Fruit fly (Drosophila melanogaster) whole organism, embryonic: ENCODE results near the gene Tsen34.

Experiments used
- Antp ChIP-seq: fragments of 200-800 bp; sonication (Bioruptor generic); optimal IDR thresholded peaks from 3 replicates; lab custom pipeline; 2016; ENCODE audit warnings: missing biosample characterization, missing genetic modification characterization
- Atf3 ChIP-seq: fragments of 200-800 bp; sonication (Bioruptor generic); optimal IDR thresholded peaks from 3 replicates; lab custom pipeline; 2016; ENCODE audit warnings: missing biosample characterization, missing genetic modification characterization
- CG10147 ChIP-seq: fragments of 200-800 bp; sonication (Bioruptor generic); optimal IDR thresholded peaks from 2 replicates; lab custom pipeline; 2019; ENCODE audit warnings: missing biosample characterization, mild to moderate bottlenecking, missing genetic modification characterization, moderate library complexity
- CG1024 ChIP-seq: fragments of 200-800 bp; sonication (Bioruptor generic); IDR thresholded peaks from 2 replicates; pipeline ENCODE4 v1.3.6; 2022; ENCODE audit warnings: missing biosample characterization, missing genetic modification characterization
- CG11723 ChIP-seq: fragments of 200-800 bp; sonication (Bioruptor generic); optimal IDR thresholded peaks from 2 replicates; lab custom pipeline; 2017; ENCODE audit warnings: missing biosample characterization, mild to moderate bottlenecking, missing genetic modification characterization
- CG13287 ChIP-seq: fragments of 200-800 bp; sonication (Bioruptor generic); IDR thresholded peaks from 2 replicates; pipeline ENCODE4 v1.3.6; 2022; ENCODE audit warnings: missing biosample characterization, missing genetic modification characterization; ENCODE audit not compliant: partially characterized antibody
- CG13424 ChIP-seq: fragments of 200-800 bp; sonication (Bioruptor generic); optimal IDR thresholded peaks from 2 replicates; lab custom pipeline; 2019; ENCODE audit warnings: missing biosample characterization, mild to moderate bottlenecking, missing genetic modification characterization, moderate library complexity
- CG14441 ChIP-seq: fragments of 200-800 bp; sonication (Bioruptor generic); IDR thresholded peaks from 2 replicates; pipeline ENCODE4 v1.3.6; 2022; ENCODE audit warnings: missing biosample characterization, missing genetic modification characterization
- CG15011 ChIP-seq: fragments of 200-800 bp; sonication (Bioruptor generic); optimal IDR thresholded peaks from 3 replicates; lab custom pipeline; 2018; ENCODE audit warnings: missing biosample characterization, mild to moderate bottlenecking, missing genetic modification characterization
- CG15479 ChIP-seq: fragments of 200-800 bp; sonication (Bioruptor generic); optimal IDR thresholded peaks from 3 replicates; lab custom pipeline; 2019; ENCODE audit warnings: missing biosample characterization, mild to moderate bottlenecking, missing genetic modification characterization, moderate library complexity
- CG1647 ChIP-seq: fragments of 200-800 bp; sonication (Bioruptor generic); optimal IDR thresholded peaks from 3 replicates; lab custom pipeline; 2016; ENCODE audit warnings: missing biosample characterization, missing genetic modification characterization
- CG31224 ChIP-seq: fragments of 200-800 bp; sonication (Bioruptor generic); IDR thresholded peaks from 2 replicates; pipeline ENCODE4 v1.3.6; 2022; ENCODE audit warnings: missing biosample characterization, missing genetic modification characterization
- CG32532 ChIP-seq: fragments of 200-800 bp; sonication (Bioruptor generic); IDR thresholded peaks from 2 replicates; pipeline ENCODE4 v1.3.6; 2022; ENCODE audit warnings: missing biosample characterization, missing genetic modification characterization
- CG32767 ChIP-seq: fragments of 200-800 bp; sonication (Bioruptor generic); IDR thresholded peaks from 2 replicates; pipeline ENCODE4 v1.3.6; 2022; ENCODE audit warnings: missing biosample characterization, missing genetic modification characterization
- CG32772 ChIP-seq: fragments of 200-800 bp; sonication (Bioruptor generic); IDR thresholded peaks from 2 replicates; pipeline ENCODE4 v1.3.6; 2022; ENCODE audit warnings: missing biosample characterization, missing genetic modification characterization
- CG3407 ChIP-seq: fragments of 200-800 bp; sonication (Bioruptor generic); optimal IDR thresholded peaks from 2 replicates; lab custom pipeline; 2018; ENCODE audit warnings: missing biosample characterization, mild to moderate bottlenecking, missing genetic modification characterization
- CG3726 ChIP-seq: fragments of 200-800 bp; sonication (Bioruptor generic); IDR thresholded peaks from 3 replicates; pipeline ENCODE4, ENCODE4 v1.3.6; 2022; ENCODE audit warnings: missing biosample characterization, missing genetic modification characterization
- CG6791 ChIP-seq: fragments of 200-800 bp; sonication (Bioruptor generic); IDR thresholded peaks from 3 replicates; pipeline ENCODE4 v1.3.6; 2022; ENCODE audit warnings: missing biosample characterization, missing genetic modification characterization; ENCODE audit not compliant: partially characterized antibody
- CG6854 ChIP-seq: fragments of 200-800 bp; sonication (Bioruptor generic); optimal IDR thresholded peaks from 3 replicates; lab custom pipeline; 2017; ENCODE audit warnings: missing biosample characterization, mild to moderate bottlenecking, missing genetic modification characterization
- CG9437 ChIP-seq: fragments of 200-800 bp; sonication (Bioruptor generic); optimal IDR thresholded peaks from 2 replicates; lab custom pipeline; 2018; ENCODE audit warnings: missing biosample characterization, mild to moderate bottlenecking, missing genetic modification characterization
- CTCF ChIP-seq: fragments of 200-800 bp; sonication (Bioruptor generic); optimal IDR thresholded peaks from 2 replicates; lab custom pipeline; 2017; ENCODE audit warnings: missing biosample characterization, mild to moderate bottlenecking, missing genetic modification characterization, moderate library complexity
- Camta ChIP-seq: fragments of 200-800 bp; sonication (Bioruptor generic); optimal IDR thresholded peaks from 2 replicates; lab custom pipeline; 2016; ENCODE audit warnings: missing biosample characterization, missing genetic modification characterization
- Dip3 ChIP-seq: fragments of 200-800 bp; sonication (Bioruptor generic); optimal IDR thresholded peaks from 3 replicates; lab custom pipeline; 2016; ENCODE audit warnings: missing biosample characterization, missing genetic modification characterization
- Doc2 ChIP-seq: fragments of 200-800 bp; sonication (Bioruptor generic); IDR thresholded peaks from 2 replicates; pipeline ENCODE4 v1.3.6; 2022; ENCODE audit warnings: missing biosample characterization, missing genetic modification characterization
- HmgD ChIP-seq: fragments of 200-800 bp; sonication (Bioruptor generic); optimal IDR thresholded peaks from 3 replicates; lab custom pipeline; 2016; ENCODE audit warnings: missing biosample characterization, missing genetic modification characterization
- HmgZ ChIP-seq: fragments of 200-800 bp; sonication (Bioruptor generic); optimal IDR thresholded peaks from 2 replicates; lab custom pipeline; 2018; ENCODE audit warnings: missing biosample characterization, mild to moderate bottlenecking, missing genetic modification characterization
- Hsf ChIP-seq: fragments of 200-800 bp; sonication (Bioruptor generic); optimal IDR thresholded peaks from 3 replicates; lab custom pipeline; 2016; ENCODE audit warnings: missing biosample characterization, missing genetic modification characterization
- Neu2 ChIP-seq: fragments of 200-800 bp; sonication (Bioruptor generic); optimal IDR thresholded peaks from 3 replicates; lab custom pipeline; 2016; ENCODE audit warnings: missing biosample characterization, missing genetic modification characterization, borderline replicate concordance
- Oli ChIP-seq: fragments of 200-800 bp; sonication (Bioruptor generic); optimal IDR thresholded peaks from 2 replicates; lab custom pipeline; 2018; ENCODE audit warnings: missing biosample characterization, mild to moderate bottlenecking, missing genetic modification characterization, moderate library complexity
- Rfx ChIP-seq: fragments of 200-800 bp; sonication (Bioruptor generic); IDR thresholded peaks from 2 replicates; pipeline ENCODE4 v1.3.6; 2022; ENCODE audit warnings: missing biosample characterization, missing genetic modification characterization
- Sry-β ChIP-seq: fragments of 200-800 bp; sonication (Bioruptor generic); optimal IDR thresholded peaks from 2 replicates; lab custom pipeline; 2018; ENCODE audit warnings: missing biosample characterization, mild to moderate bottlenecking, missing genetic modification characterization, moderate library complexity
- Ssrp ChIP-seq: fragments of 200-800 bp; sonication (Bioruptor generic); optimal IDR thresholded peaks from 2 replicates; lab custom pipeline; 2018; ENCODE audit warnings: missing biosample characterization, mild to moderate bottlenecking, missing genetic modification characterization, moderate library complexity
- Tbp ChIP-seq: fragments of >200 bp; optimal IDR thresholded peaks from 2 replicates; lab custom pipeline; 2018; ENCODE audit warnings: missing biosample characterization, missing genetic modification characterization
- Usf ChIP-seq: fragments of 200-800 bp; sonication (Bioruptor generic); optimal IDR thresholded peaks from 2 replicates; lab custom pipeline; 2017; ENCODE audit warnings: missing genotype, missing biosample characterization, missing genetic modification characterization
- Xbp1 ChIP-seq: fragments of 200-800 bp; sonication (Bioruptor generic); optimal IDR thresholded peaks from 3 replicates; lab custom pipeline; 2016; ENCODE audit warnings: missing biosample characterization, mild to moderate bottlenecking, missing genetic modification characterization
- br ChIP-seq: fragments of >200 bp; optimal IDR thresholded peaks from 2 replicates; lab custom pipeline; 2017
- bsh ChIP-seq, 2 experiments: fragments of 200-800 bp; sonication (Bioruptor generic); optimal IDR thresholded peaks; 2 replicates each; lab custom pipeline; 2017 to 2018; ENCODE audit warnings: mild to moderate bottlenecking in 2 of 2, missing biosample characterization in 2 of 2, missing genetic modification characterization in 2 of 2, moderate library complexity in 1 of 2
- cg ChIP-seq: fragments of 200-800 bp; sonication (Bioruptor generic); optimal IDR thresholded peaks from 3 replicates; lab custom pipeline; 2019; ENCODE audit warnings: missing biosample characterization, mild to moderate bottlenecking, missing genetic modification characterization, moderate library complexity
- chinmo ChIP-seq: fragments of 200-800 bp; sonication (Bioruptor generic); IDR thresholded peaks from 4 replicates; pipeline ENCODE4 v1.3.6; 2022; ENCODE audit warnings: missing biosample characterization, missing genetic modification characterization; ENCODE audit not compliant: partially characterized antibody
- crc ChIP-seq: fragments of 200-800 bp; sonication (Bioruptor generic); optimal IDR thresholded peaks from 2 replicates; lab custom pipeline; 2016; ENCODE audit warnings: missing biosample characterization, missing genetic modification characterization
- disco-r ChIP-seq: fragments of 200-800 bp; sonication (Bioruptor generic); optimal IDR thresholded peaks from 2 replicates; lab custom pipeline; 2016; ENCODE audit warnings: missing biosample characterization, missing genetic modification characterization
- fd102C ChIP-seq: fragments of 200-800 bp; sonication (Bioruptor generic); optimal IDR thresholded peaks from 2 replicates; lab custom pipeline; 2018; ENCODE audit warnings: missing biosample characterization, mild to moderate bottlenecking, missing genetic modification characterization, moderate library complexity
- ftz-f1 ChIP-seq: fragments of 200-800 bp; sonication (Bioruptor generic); optimal IDR thresholded peaks from 2 replicates; lab custom pipeline; 2016; ENCODE audit warnings: missing biosample characterization, missing genetic modification characterization
- kni ChIP-seq: fragments of 200-800 bp; sonication (Bioruptor generic); optimal IDR thresholded peaks from 3 replicates; lab custom pipeline; 2017; ENCODE audit warnings: mild to moderate bottlenecking, missing biosample characterization, missing genetic modification reagents, missing genetic modification characterization
- nmo ChIP-seq: fragments of 200-800 bp; sonication (Bioruptor generic); optimal IDR thresholded peaks from 2 replicates; lab custom pipeline; 2018; ENCODE audit warnings: missing biosample characterization, mild to moderate bottlenecking, missing genetic modification characterization, moderate library complexity
- ranshi ChIP-seq: fragments of 200-800 bp; sonication (Bioruptor generic); IDR thresholded peaks from 2 replicates; pipeline ENCODE4 v1.3.6; 2022; ENCODE audit warnings: missing biosample characterization, missing genetic modification characterization
- ro ChIP-seq: fragments of 200-800 bp; sonication (Bioruptor generic); IDR thresholded peaks from 2 replicates; pipeline ENCODE4 v1.3.6; 2022; ENCODE audit warnings: missing biosample characterization, missing genetic modification characterization
- sisA ChIP-seq: fragments of 200-800 bp; sonication (Bioruptor generic); IDR thresholded peaks from 2 replicates; pipeline ENCODE4 v1.3.6; 2022; ENCODE audit warnings: missing biosample characterization, missing genetic modification characterization
- tin ChIP-seq: fragments of 200-800 bp; sonication (Bioruptor generic); optimal IDR thresholded peaks from 3 replicates; lab custom pipeline; 2016; ENCODE audit warnings: missing biosample characterization, missing genetic modification characterization
- unc-4 ChIP-seq: fragments of 200-800 bp; sonication (Bioruptor generic); IDR thresholded peaks from 2 replicates; pipeline ENCODE4 v1.3.6; 2022; ENCODE audit warnings: missing biosample characterization, missing genetic modification characterization; ENCODE audit not compliant: partially characterized antibody

Gene Tsen34

dm6 chr3L:14756724-14757463 lies 4.8 kb downstream of the Tsen34 start (continued):
- TF ChIP-seq bsh (GFP tag; optimal IDR thresholded peaks at IDR 0.05; lab: Kevin White, UChicago) = peak; percentile 60 to 80
- peak; percentile 84 for TF ChIP-seq Usf (GFP tag; lab: Kevin White, UChicago)
- peak; percentile 91 for TF ChIP-seq Hsf
- TF ChIP-seq CG32772 (GFP tag; lab: Robert Waterston, UW) = peak; percentile 90
- peak; percentile 97 for TF ChIP-seq Antp
- TF ChIP-seq chinmo (GFP tag; lab: Robert Waterston, UW) = no peak
- TF ChIP-seq CTCF (GFP tag; lab: Kevin White, UChicago) = peak; percentile 27
- peak; percentile 79; the same call in 1 of the 2 replicates for TF ChIP-seq CG32767 (GFP tag; lab: Robert Waterston, UW)
- peak; percentile 92 for TF ChIP-seq HmgZ
- TF ChIP-seq kni = peak; percentile 68
- peak; percentile 77; the same call in 1 of the 3 replicates for TF ChIP-seq CG3726 (GFP tag; lab: Robert Waterston, UW)
- TF ChIP-seq tin (GFP tag; lab: Kevin White, UChicago) = peak; percentile 89
- TF ChIP-seq ranshi = peak; percentile 88
- TF ChIP-seq fd102C = no peak
- peak; percentile 81 for TF ChIP-seq HmgD
- TF ChIP-seq Rfx = peak; percentile 96
- TF ChIP-seq disco-r (GFP tag; lab: Kevin White, UChicago) = peak; percentile 76
- TF ChIP-seq nmo (GFP tag; lab: Kevin White, UChicago) = peak; percentile 85
- TF ChIP-seq CG11723 = peak; percentile 82
- peak; percentile 79 for TF ChIP-seq CG3407 (GFP tag; lab: Kevin White, UChicago)
- peak; percentile 93 for TF ChIP-seq sisA
- TF ChIP-seq ro (GFP tag; lab: Robert Waterston, UW) = peak; percentile 69
- TF ChIP-seq CG1647 (GFP tag; lab: Kevin White, UChicago) = peak; percentile 79
- TF ChIP-seq Ssrp (tag; lab: Kevin White, UChicago) = peak; percentile 85
- peak; percentile 78 for TF ChIP-seq CG6854
- TF ChIP-seq CG13424 (tag; lab: Kevin White, UChicago) = peak; percentile 87
- TF ChIP-seq Atf3 (GFP tag; lab: Kevin White, UChicago) = peak; percentile 83
- no peak for TF ChIP-seq Sry-β
- TF ChIP-seq CG15479 (GFP tag; lab: Kevin White, UChicago) = no peak
- TF ChIP-seq crc (GFP tag; lab: Kevin White, UChicago) = peak; percentile 70
- TF ChIP-seq unc-4 (GFP tag; lab: Robert Waterston, UW) = no peak
- TF ChIP-seq CG32532 (GFP tag; lab: Robert Waterston, UW) = peak; percentile 96
- TF ChIP-seq ftz-f1 = peak; percentile 19
- TF ChIP-seq CG10147 = peak; percentile 72
- peak; percentile 86 for TF ChIP-seq Dip3 (GFP tag; lab: Kevin White, UChicago)
- no peak for TF ChIP-seq Tbp (GFP tag; lab: Kevin White, UChicago)
- peak; percentile 51 for TF ChIP-seq Neu2 (GFP tag; lab: Kevin White, UChicago)
- peak; percentile 46 for TF ChIP-seq CG15011 (GFP tag; lab: Kevin White, UChicago)
- no peak for TF ChIP-seq br
- TF ChIP-seq CG6791 (GFP tag; lab: Robert Waterston, UW) = peak; percentile 37; the same call in 1 of the 3 replicates
- peak; percentile 90 for TF ChIP-seq Camta
- peak; percentile 66 for TF ChIP-seq CG9437 (GFP tag; lab: Kevin White, UChicago)
- peak; percentile 6 for TF ChIP-seq cg (GFP tag; lab: Kevin White, UChicago)
- TF ChIP-seq Doc2 = no peak; the same call in none of the 2 replicates
- TF ChIP-seq Xbp1 (GFP tag; lab: Kevin White, UChicago) = peak; percentile 91
- TF ChIP-seq CG14441 (GFP tag; lab: Robert Waterston, UW) = peak; percentile 90
- peak; percentile 79 for TF ChIP-seq CG1024 (GFP tag; lab: Robert Waterston, UW)
- TF ChIP-seq CG13287 (GFP tag; lab: Robert Waterston, UW) = 0 out of 2 replicates have a peak, but pooled peaks have one; percentile 6
- peak; percentile 85 for TF ChIP-seq CG31224 (GFP tag; lab: Robert Waterston, UW)
- TF ChIP-seq Oli = peak; percentile 86
